Worm (Caenorhabditis elegans): Measurements from ENCODE around the gene F07G6.2.
"Not testable (repeated sequence)": the region's sequence is repeated elsewhere in the genome, so short reads cannot be mapped to it uniquely, and the experiment has no call there.

Gene F07G6.2

DNA sequence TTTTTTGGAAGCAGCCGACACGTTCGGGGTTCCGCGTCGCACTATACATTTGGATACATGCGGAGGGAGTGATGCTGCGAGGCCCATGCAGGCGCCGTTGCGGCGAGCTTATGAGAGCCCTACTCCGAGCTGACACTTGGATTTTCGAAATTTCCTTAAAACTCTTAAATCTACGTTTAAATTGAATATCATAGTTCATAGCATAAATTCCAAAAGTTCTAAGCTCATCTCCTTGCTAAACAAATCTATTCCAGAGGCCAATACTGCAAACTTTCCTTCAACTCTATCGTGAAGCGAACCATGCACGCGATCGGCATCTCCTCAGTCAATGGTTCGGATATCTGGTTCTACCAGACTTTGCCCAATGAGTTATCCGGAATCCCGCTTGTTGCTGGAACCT lies 2.4 kb downstream of the F07G6.2 start, which contains the start of gene dgn-3:
dgn-3 (plus strand) TSS at position 301 of the 400 bp plus-strand sequence.
- TF ChIP-seq W03F9.2 (tag; optimal IDR thresholded peaks at IDR 0.05): no peak
- no peak for TF ChIP-seq dao-5 (tag; optimal IDR thresholded peaks at IDR 0.05)

DNA sequence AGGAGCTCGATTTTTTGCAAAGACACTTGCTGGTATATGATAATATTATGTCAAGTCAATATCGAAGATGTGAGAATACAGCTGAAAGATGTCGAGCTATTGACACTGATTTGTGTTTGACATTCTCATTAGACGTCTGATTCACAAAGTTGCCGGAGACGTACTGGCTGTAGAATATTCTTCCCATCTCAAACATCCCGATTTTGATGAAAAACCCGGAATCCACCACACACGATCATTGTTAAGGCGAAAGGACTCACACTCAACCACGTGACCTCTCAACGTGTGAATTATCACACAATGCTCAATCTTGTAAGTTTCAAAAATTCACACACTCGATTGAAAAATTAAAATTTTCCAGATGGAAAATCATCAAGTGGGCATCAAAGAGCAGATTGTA lies 8.8 kb downstream of the F07G6.2 start, which contains the start of gene F07G6.12:
F07G6.12 (plus strand) TSS at position 301 of the 400 bp plus-strand sequence.
- no peak for TF ChIP-seq W03F9.2 (tag; optimal IDR thresholded peaks at IDR 0.05)
- TF ChIP-seq dao-5 (tag; optimal IDR thresholded peaks at IDR 0.05): no peak
- TF ChIP-seq him-1 (tag; optimal IDR thresholded peaks at IDR 0.05): no peak

DNA sequence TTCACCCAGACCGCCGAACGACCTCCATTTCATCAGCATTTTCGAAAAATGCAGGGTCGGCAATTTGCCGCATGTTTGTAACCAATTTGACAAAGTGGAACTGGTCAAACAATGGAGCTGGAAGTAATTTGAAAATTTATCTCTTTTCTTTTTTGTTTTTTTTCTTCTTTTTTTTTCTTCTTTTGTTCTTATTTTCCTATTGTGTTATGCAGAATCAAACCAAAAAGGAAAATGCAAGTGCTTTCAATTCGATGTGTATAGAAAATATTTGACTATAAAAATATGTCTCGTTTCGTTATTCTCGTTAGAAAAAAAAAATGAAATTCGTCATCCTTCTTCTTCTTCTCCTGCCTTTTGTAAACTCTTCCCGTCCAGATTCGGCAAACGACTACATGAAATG lies 10.4 kb downstream of the F07G6.2 start, which contains the start of gene F07G6.10:
F07G6.10 (plus strand) TSS at position 301 of the 400 bp plus-strand sequence.
- TF ChIP-seq dao-5 (tag; optimal IDR thresholded peaks at IDR 0.05) (no peak), W03F9.2 (tag; optimal IDR thresholded peaks at IDR 0.05) (no peak), him-1 (tag; optimal IDR thresholded peaks at IDR 0.05) (no peak)

DNA sequence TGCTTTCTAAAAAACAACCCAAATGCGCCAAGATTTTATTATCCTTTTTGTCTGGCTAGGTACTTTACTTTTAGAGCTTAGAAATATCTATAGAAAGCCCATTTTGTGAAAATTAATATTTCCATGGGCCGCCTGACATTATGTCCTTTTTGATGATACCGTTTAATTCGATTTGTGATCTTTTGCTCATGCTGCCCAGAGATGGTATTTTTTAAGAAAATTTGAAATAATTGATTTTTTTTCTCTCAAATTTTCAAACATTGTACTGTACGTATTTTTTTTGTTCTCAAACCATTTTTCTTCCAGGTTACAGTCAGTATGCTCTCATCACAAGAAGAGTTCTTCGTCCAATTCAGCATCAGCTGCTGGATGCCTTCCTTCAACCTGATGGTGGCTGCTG lies 15.4 kb downstream of the F07G6.2 start, which contains the start of gene Y75D11A.2:
Y75D11A.2 (plus strand) TSS at position 301 of the 400 bp plus-strand sequence.
- not testable (repeated sequence) for TF ChIP-seq him-1, dao-5, W03F9.2 (tag; optimal IDR thresholded peaks at IDR 0.05)

DNA sequence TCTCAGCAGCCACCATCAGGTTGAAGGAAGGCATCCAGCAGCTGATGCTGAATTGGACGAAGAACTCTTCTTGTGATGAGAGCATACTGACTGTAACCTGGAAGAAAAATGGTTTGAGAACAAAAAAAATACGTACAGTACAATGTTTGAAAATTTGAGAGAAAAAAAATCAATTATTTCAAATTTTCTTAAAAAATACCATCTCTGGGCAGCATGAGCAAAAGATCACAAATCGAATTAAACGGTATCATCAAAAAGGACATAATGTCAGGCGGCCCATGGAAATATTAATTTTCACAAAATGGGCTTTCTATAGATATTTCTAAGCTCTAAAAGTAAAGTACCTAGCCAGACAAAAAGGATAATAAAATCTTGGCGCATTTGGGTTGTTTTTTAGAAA lies 19.0 kb downstream of the F07G6.2 start, which contains the start of gene Y75D11A.3:
Y75D11A.3 (minus strand) TSS at position 101 of the 400 bp plus-strand sequence.
- not testable (repeated sequence) for TF ChIP-seq dao-5, him-1, W03F9.2 (tag; optimal IDR thresholded peaks at IDR 0.05)

DNA sequence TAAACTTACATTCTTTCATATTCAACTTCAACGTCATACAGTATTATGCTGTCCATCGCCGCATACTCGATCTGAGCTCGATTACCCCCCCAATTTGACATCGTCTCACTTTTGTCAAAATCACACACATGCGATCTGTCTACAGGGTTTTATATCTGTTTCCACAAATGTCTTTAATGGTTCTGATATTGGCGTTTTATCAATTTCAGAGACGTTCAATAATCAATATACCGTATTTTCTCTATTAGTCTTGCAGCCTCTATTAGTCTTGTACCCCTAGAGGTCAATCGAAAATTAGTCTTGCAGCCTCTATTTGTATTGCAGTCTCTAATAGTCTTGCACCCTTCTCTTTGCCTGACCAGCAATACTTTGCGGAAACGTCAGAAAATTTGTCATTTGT lies 21.3 kb downstream of the F07G6.2 start, which contains the start of gene Y75D11A.6:
Y75D11A.6 (minus strand) TSS at position 101 of the 400 bp plus-strand sequence.
- not testable (repeated sequence) for TF ChIP-seq him-1, W03F9.2, dao-5 (tag; optimal IDR thresholded peaks at IDR 0.05)

DNA sequence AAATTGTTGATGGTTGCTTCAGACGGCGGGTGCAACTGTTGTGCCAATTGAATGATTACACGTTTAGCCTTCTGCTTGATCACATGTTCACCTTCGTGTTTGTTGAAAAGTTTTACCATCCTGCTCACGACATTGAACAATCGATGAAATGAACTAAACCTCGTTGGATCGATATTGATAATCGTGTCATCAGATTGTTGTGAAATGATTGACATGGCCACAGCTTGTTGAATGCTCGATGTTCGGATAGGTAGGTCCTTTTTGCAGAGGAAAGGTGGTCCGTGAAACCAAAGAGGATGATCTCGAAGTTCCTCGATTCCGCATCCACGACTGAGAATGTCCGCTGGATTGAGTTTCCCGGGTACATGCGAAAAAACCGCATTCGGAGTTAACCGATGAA lies 42.5 kb downstream of the F07G6.2 start:
- no peak for TF ChIP-seq W03F9.2 (tag; optimal IDR thresholded peaks at IDR 0.05)
- TF ChIP-seq him-1 (tag; optimal IDR thresholded peaks at IDR 0.05): no peak
- no peak for TF ChIP-seq dao-5 (tag; optimal IDR thresholded peaks at IDR 0.05)

DNA sequence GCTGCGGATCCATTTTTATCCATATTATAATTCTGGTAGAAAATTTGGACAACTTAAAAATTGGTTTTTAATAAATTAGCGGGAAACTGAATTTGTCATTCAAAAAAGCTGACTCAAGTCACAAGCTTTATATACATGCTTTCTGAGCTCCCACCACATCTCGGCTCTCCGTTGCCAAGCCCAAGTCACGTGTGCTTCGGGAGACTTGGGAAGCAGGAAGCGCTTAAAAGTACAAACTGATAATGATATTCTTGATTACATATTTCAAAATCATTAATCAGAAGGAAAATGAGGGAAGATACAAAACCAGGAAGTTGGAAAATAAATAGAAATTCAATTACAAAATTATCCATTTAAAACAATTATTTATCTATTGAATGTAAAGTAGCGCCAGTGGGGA lies 50.8 kb downstream of the F07G6.2 start, which contains the start of gene elc-2:
elc-2 (minus strand) TSS at position 101 of the 400 bp plus-strand sequence.
- TF ChIP-seq him-1 (tag; optimal IDR thresholded peaks at IDR 0.05) (no peak), dao-5 (tag; optimal IDR thresholded peaks at IDR 0.05) (no peak), W03F9.2 (tag; optimal IDR thresholded peaks at IDR 0.05) (no peak)
